Worm (Caenorhabditis elegans) whole organism, early embryonic: ENCODE measurements around the gene M01E10.3.

Source experiments
- B0310.2 ChIP-seq: sonication (generic microtip); optimal IDR thresholded peaks from 2 replicates; lab custom pipeline; 2016; ENCODE audit warnings: mild to moderate bottlenecking, missing genetic modification characterization, missing compliant biosample characterization
- ama-1 ChIP-seq: fragments of 150-350 bp; optimal IDR thresholded peaks from 2 replicates; lab custom pipeline; 2014
- ceh-13 ChIP-seq: fragments of 200-800 bp; sonication (Bioruptor generic); optimal IDR thresholded peaks from 2 replicates; lab custom pipeline; 2018; ENCODE audit warnings: mild to moderate bottlenecking, missing genetic modification characterization, missing compliant biosample characterization
- flt-1 ChIP-seq: fragments of 200-800 bp; sonication (Bioruptor generic); IDR thresholded peaks from 2 replicates; pipeline ENCODE4 v1.3.6; 2022; ENCODE audit warnings: missing genetic modification characterization, missing compliant biosample characterization
- hnd-1 ChIP-seq: sonication (generic microtip); optimal IDR thresholded peaks from 2 replicates; lab custom pipeline; 2016; ENCODE audit warnings: missing genetic modification characterization, missing compliant biosample characterization
- tbx-37 ChIP-seq: fragments of 200-800 bp; sonication (Bioruptor generic); conservative IDR thresholded peaks from 2 replicates; pipeline ENCODE4 v1.3.6; 2022; ENCODE audit warnings: missing genetic modification reagents, missing genetic modification characterization, missing compliant biosample characterization

- TF ChIP-seq ama-1 (lab: Kevin White, UChicago) (no peak), tbx-37 (GFP tag; lab: Robert Waterston, UW) (0 out of 2 replicates have a peak, but pooled peaks have one; percentile 23), ceh-13 (GFP tag; lab: Kevin White, UChicago) (no peak), hnd-1 (tag; lab: Kevin White, UChicago) (no peak), B0310.2 (tag; lab: Kevin White, UChicago) (no peak), flt-1 (peak; percentile 44; the same call in 1 of the 2 replicates)
Observed at ce11 chrIII:2032327-2033093, 21.5 kb downstream of the M01E10.3 start.
